Worm (Caenorhabditis elegans) whole organism, midembryonic: ENCODE results near the gene pnc-1.

Experiments
- T22C8.4 ChIP-seq: fragments of 200-800 bp; sonication (Bioruptor generic); IDR thresholded peaks from 2 replicates; pipeline ENCODE4 v1.3.6; 2022; ENCODE audit warnings: missing genetic modification characterization, missing compliant biosample characterization
- cog-1 ChIP-seq: sonication (generic microtip); optimal IDR thresholded peaks from 2 replicates; lab custom pipeline; 2016; ENCODE audit warnings: missing genetic modification characterization, missing compliant biosample characterization
- flt-1 ChIP-seq: fragments of 200-800 bp; sonication (Bioruptor generic); IDR thresholded peaks from 2 replicates; pipeline ENCODE4 v1.3.6; 2022; ENCODE audit warnings: missing genetic modification characterization, missing compliant biosample characterization
- klf-2 ChIP-seq: fragments of 200-800 bp; sonication (Bioruptor generic); conservative IDR thresholded peaks from 2 replicates; pipeline ENCODE4 v1.3.6; 2022; ENCODE audit warnings: missing genetic modification reagents, missing genetic modification characterization, missing compliant biosample characterization
- med-1 ChIP-seq: sonication (generic microtip); optimal IDR thresholded peaks from 2 replicates; lab custom pipeline; 2017; ENCODE audit warnings: missing genetic modification characterization, mild to moderate bottlenecking, missing compliant biosample characterization, antibody characterized with exemption, missing genetic modification reagents; ENCODE audit not compliant: insufficient read depth
- ref-1 ChIP-seq: fragments of 200-800 bp; sonication (Bioruptor generic); conservative IDR thresholded peaks from 2 replicates; pipeline ENCODE4 v1.3.6; 2022; ENCODE audit warnings: missing genetic modification reagents, missing genetic modification characterization, missing compliant biosample characterization
- tab-1 ChIP-seq: fragments of 200-800 bp; sonication (Bioruptor generic); IDR thresholded peaks from 2 replicates; pipeline ENCODE4 v1.3.6; 2022; ENCODE audit warnings: missing genetic modification characterization, missing compliant biosample characterization
- ztf-23 ChIP-seq: fragments of 200-800 bp; sonication (Bioruptor generic); IDR thresholded peaks from 2 replicates; pipeline ENCODE4 v1.3.6; 2022; ENCODE audit warnings: missing genetic modification reagents, missing genetic modification characterization, missing compliant biosample characterization
- ztf-29 ChIP-seq: fragments of 200-800 bp; sonication (Bioruptor generic); IDR thresholded peaks from 2 replicates; pipeline ENCODE4 v1.3.6; 2022; ENCODE audit warnings: missing genetic modification reagents, missing genetic modification characterization, missing compliant biosample characterization

DNA sequence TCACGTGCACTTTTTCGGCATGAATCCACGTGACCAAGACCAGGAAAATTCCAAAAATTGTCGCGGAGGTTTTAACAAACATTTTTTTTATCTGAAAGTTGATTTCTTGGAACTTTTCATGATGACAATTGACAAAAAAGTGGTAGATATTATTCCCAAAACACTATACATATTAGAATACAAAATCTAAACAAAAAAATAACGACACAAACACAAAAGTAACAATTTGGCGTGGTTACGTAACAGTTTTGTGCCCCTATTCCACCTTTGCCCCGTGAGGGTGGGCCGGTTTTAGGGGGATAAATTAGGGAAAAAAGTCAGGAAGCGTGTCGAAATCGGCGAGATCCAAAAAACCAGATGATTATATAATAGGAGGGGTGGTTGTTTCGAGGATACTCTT, 26.5 kb upstream of the pnc-1 start, which contains the start of gene gegf-1:
- TF ChIP-seq ztf-23 (GFP tag; lab: Robert Waterston, UW), result no peak
- TF ChIP-seq flt-1 (GFP tag; lab: Robert Waterston, UW), result no peak
- TF ChIP-seq tab-1, result no peak
- TF ChIP-seq klf-2, result no peak
- TF ChIP-seq ref-1 (GFP tag; lab: Robert Waterston, UW), result no peak
- no peak for TF ChIP-seq T22C8.4 (GFP tag; lab: Robert Waterston, UW)
- no peak for TF ChIP-seq med-1 (GFP tag; lab: Kevin White, UChicago)
- no peak for TF ChIP-seq cog-1 (tag; lab: Kevin White, UChicago)
- TF ChIP-seq ztf-29, result no peak
